Worm (Caenorhabditis elegans) whole organism, mixed stage, embryonic: ENCODE measurements around the gene bmk-1.

Experiments
- ceh-83 ChIP-seq: fragments of 200-800 bp; sonication (Bioruptor generic); optimal IDR thresholded peaks from 2 replicates; lab custom pipeline; 2018; ENCODE audit warnings: mild to moderate bottlenecking, missing genetic modification characterization, missing compliant biosample characterization
- cnd-1 ChIP-seq: fragments of 200-800 bp; sonication (Bioruptor generic); optimal IDR thresholded peaks from 2 replicates; lab custom pipeline; 2018; ENCODE audit warnings: mild to moderate bottlenecking, missing genetic modification characterization, missing compliant biosample characterization
- elt-1 ChIP-seq: sonication (generic microtip); optimal IDR thresholded peaks from 2 replicates; lab custom pipeline; 2017; ENCODE audit warnings: missing genetic modification characterization, mild to moderate bottlenecking, missing compliant biosample characterization, antibody characterized with exemption, moderate library complexity, borderline replicate concordance; ENCODE audit not compliant: insufficient read depth
- elt-3 ChIP-seq: fragments of 150-350 bp; optimal IDR thresholded peaks from 2 replicates; lab custom pipeline; 2014; ENCODE audit warnings: missing biosample characterization, missing genetic modification characterization
- lsy-2 ChIP-seq: fragments of 150-350 bp; optimal IDR thresholded peaks from 2 replicates; lab custom pipeline; 2014; ENCODE audit warnings: missing biosample characterization, missing genetic modification characterization
- mab-5 ChIP-seq: fragments of 150-350 bp; optimal IDR thresholded peaks from 2 replicates; lab custom pipeline; 2014; ENCODE audit warnings: missing biosample characterization, missing genetic modification characterization
- mep-1 ChIP-seq: fragments of 150-350 bp; optimal IDR thresholded peaks from 2 replicates; lab custom pipeline; 2017; ENCODE audit warnings: missing biosample characterization, missing genetic modification reagents, missing genetic modification characterization, inconsistent platforms
- nhr-12 ChIP-seq: fragments of 150-350 bp; optimal IDR thresholded peaks from 2 replicates; lab custom pipeline; 2014; ENCODE audit warnings: missing biosample characterization, missing genetic modification characterization
- nhr-237 ChIP-seq: fragments of 150-350 bp; optimal IDR thresholded peaks from 2 replicates; lab custom pipeline; 2014; ENCODE audit warnings: missing biosample characterization, missing genetic modification characterization
- nhr-28 ChIP-seq: fragments of 150-350 bp; optimal IDR thresholded peaks from 2 replicates; lab custom pipeline; 2014; ENCODE audit warnings: missing biosample characterization, missing genetic modification characterization
- nhr-76 ChIP-seq: sonication (generic microtip); optimal IDR thresholded peaks from 2 replicates; lab custom pipeline; 2017; ENCODE audit warnings: missing biosample characterization, missing genetic modification characterization
- unc-39 ChIP-seq: fragments of 150-350 bp; optimal IDR thresholded peaks from 2 replicates; lab custom pipeline; 2014; ENCODE audit warnings: missing biosample characterization, missing genetic modification characterization
- unc-62 ChIP-seq: fragments of 150-350 bp; optimal IDR thresholded peaks from 2 replicates; lab custom pipeline; 2014; ENCODE audit warnings: missing biosample characterization, missing genetic modification reagents, missing genetic modification characterization
- ztf-11 ChIP-seq: fragments of 150-350 bp; optimal IDR thresholded peaks from 2 replicates; lab custom pipeline; 2014; ENCODE audit warnings: missing biosample characterization, missing genetic modification characterization

DNA sequence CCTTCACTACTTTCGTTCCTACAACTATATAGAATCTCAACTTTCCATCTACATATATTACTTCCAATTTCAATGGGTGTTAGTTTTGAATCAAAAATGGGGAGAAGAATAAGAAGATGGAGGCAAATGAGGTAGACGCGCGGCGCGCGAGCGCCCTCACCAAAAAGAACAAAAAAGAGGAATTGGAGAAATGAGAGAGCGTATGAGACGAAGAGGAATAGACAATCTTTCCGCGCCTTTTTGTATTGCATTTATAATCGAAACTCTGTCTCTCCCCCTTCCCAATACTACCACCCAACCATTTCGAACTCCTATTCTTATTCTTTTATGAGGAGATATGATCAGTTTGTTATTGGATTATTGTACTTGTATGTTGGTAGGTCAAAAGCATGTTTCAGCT, 43.8 kb upstream of the bmk-1 start:
- TF ChIP-seq lsy-2 (no peak), mab-5 (no peak), unc-62 (GFP tag; lab: Kevin White, UChicago) (no peak), elt-1 (tag; lab: Kevin White, UChicago) (no peak), mep-1 (tag; lab: Kevin White, UChicago) (no peak), elt-3 (tag; lab: Kevin White, UChicago) (no peak), nhr-12 (no peak), nhr-28 (tag; lab: Kevin White, UChicago) (no peak), nhr-237 (tag; lab: Kevin White, UChicago) (no peak), nhr-76 (tag; lab: Kevin White, UChicago) (no peak), unc-39 (tag; lab: Kevin White, UChicago) (no peak), ceh-83 (GFP tag; lab: Kevin White, UChicago) (no peak), cnd-1 (tag; lab: Kevin White, UChicago) (no peak), ztf-11 (tag; lab: Kevin White, UChicago) (no peak)
